Fruit fly (Drosophila melanogaster): Measurements from ENCODE around the gene pad.

Gene pad

DNA sequence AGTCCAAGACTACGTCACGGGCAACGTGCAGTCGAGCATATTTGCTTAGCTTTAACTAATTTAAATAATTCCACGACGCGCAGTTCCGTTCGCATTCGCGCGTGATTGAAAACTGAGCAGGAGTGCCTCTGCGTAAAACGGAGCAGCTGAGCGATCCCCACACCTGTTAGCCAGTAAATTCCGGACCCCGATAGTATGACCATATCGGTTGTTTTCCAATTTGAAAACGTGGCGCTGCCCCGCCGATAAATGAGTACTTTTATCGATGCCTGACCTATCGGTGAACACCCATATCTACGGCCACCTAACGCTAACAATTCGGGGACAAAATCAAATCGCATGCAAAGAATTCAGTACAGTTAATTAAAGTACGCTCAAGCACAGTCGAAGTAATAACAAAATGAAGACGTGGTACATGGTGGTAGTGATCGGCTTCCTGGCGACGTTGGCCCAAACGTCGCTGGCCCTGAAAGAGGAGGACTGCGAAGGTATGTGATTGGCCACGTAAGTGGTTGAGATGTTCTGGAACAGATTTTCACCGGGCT is 7.1 kb downstream of the pad start, which contains the start of the genes CG14879 and Manf (continued):
- TF ChIP-seq Poxn (GFP tag; IDR thresholded peaks at IDR 0.05): no peak
- no peak for TF ChIP-seq chn (GFP tag; optimal IDR thresholded peaks at IDR 0.05)
- peak; percentile 8 for TF ChIP-seq CG17385 (GFP tag; optimal IDR thresholded peaks at IDR 0.05)
- peak; percentile 89 for TF ChIP-seq Sry-δ (GFP tag; optimal IDR thresholded peaks at IDR 0.05)
- TF ChIP-seq abd-A (tag; optimal IDR thresholded peaks at IDR 0.05): no peak
- peak; percentile 84 for TF ChIP-seq Med (GFP tag)
- no peak for TF ChIP-seq ap (GFP tag; IDR thresholded peaks at IDR 0.05)
- no peak for TF ChIP-seq Hand (GFP tag; optimal IDR thresholded peaks at IDR 0.05)
- no peak for TF ChIP-seq CG6765 (GFP tag; optimal IDR thresholded peaks at IDR 0.05)
- peak; percentile 16 for TF ChIP-seq CG12391 (tag; optimal IDR thresholded peaks at IDR 0.05)
- no peak for TF ChIP-seq Fer3 (tag; optimal IDR thresholded peaks at IDR 0.05)
- no peak for TF ChIP-seq CG18619 (GFP tag; optimal IDR thresholded peaks at IDR 0.05)
- TF ChIP-seq gt (GFP tag; IDR thresholded peaks at IDR 0.05): no peak
- no peak for TF ChIP-seq emc (GFP tag; optimal IDR thresholded peaks at IDR 0.05)
- no peak for TF ChIP-seq CG8089 (GFP tag; optimal IDR thresholded peaks at IDR 0.05)
- no peak for TF ChIP-seq CG9215 (GFP tag; IDR thresholded peaks at IDR 0.05)
- peak; percentile 99 for TF ChIP-seq sd (tag; optimal IDR thresholded peaks at IDR 0.05)
- TF ChIP-seq dm (GFP tag; optimal IDR thresholded peaks at IDR 0.05): peak; percentile 35
- TF ChIP-seq C15 (GFP tag; IDR thresholded peaks at IDR 0.05): no peak
- no peak for TF ChIP-seq NfI (GFP tag; optimal IDR thresholded peaks at IDR 0.05)
- no peak for TF ChIP-seq Dbx (GFP tag; IDR thresholded peaks at IDR 0.05)
- TF ChIP-seq mam (GFP tag; optimal IDR thresholded peaks at IDR 0.05): no peak
- no peak for TF ChIP-seq pita (GFP tag; optimal IDR thresholded peaks at IDR 0.05)
- TF ChIP-seq ci (GFP tag; IDR thresholded peaks at IDR 0.05): peak; percentile 61; the same call in 1 of the 3 replicates
- no peak for TF ChIP-seq croc (GFP tag; conservative IDR thresholded peaks at IDR 0.05)
- no peak for TF ChIP-seq fd102C (GFP tag; optimal IDR thresholded peaks at IDR 0.05)
- TF ChIP-seq MBD-R2 (GFP tag; IDR thresholded peaks at IDR 0.05): peak; percentile 51
- TF ChIP-seq nerfin-2 (GFP tag; IDR thresholded peaks at IDR 0.05; ENCODE audit: partially characterized antibody): no peak
- no peak for TF ChIP-seq hth (optimal IDR thresholded peaks at IDR 0.05)
- TF ChIP-seq CG9437 (GFP tag; optimal IDR thresholded peaks at IDR 0.05): peak; percentile 6
- peak; percentile 0 for TF ChIP-seq CG8924 (tag; optimal IDR thresholded peaks at IDR 0.05)
- peak; percentile 38 for TF ChIP-seq CTCF (GFP tag; optimal IDR thresholded peaks at IDR 0.05)
- no peak for TF ChIP-seq corto (GFP tag; optimal IDR thresholded peaks at IDR 0.05)
- peak in 1 of 2 experiments; percentile 1 for TF ChIP-seq Trl (optimal IDR thresholded peaks at IDR 0.05)
- no peak for TF ChIP-seq Trl (GFP tag; optimal IDR thresholded peaks at IDR 0.05)
- TF ChIP-seq dysf (GFP tag; IDR thresholded peaks at IDR 0.05): no peak
- TF ChIP-seq Fer2 (tag; optimal IDR thresholded peaks at IDR 0.05): no peak
- TF ChIP-seq bowl (GFP tag; IDR thresholded peaks at IDR 0.05): no peak
- TF ChIP-seq CG4854 (GFP tag; optimal IDR thresholded peaks at IDR 0.05): no peak
- TF ChIP-seq fd3F (GFP tag; optimal IDR thresholded peaks at IDR 0.05): no peak
- TF ChIP-seq Antp (GFP tag; optimal IDR thresholded peaks at IDR 0.05): no peak
- no peak for TF ChIP-seq Bdp1 (GFP tag; optimal IDR thresholded peaks at IDR 0.05)
- TF ChIP-seq D19B (GFP tag; optimal IDR thresholded peaks at IDR 0.05): no peak
- TF ChIP-seq CG7372 (GFP tag; IDR thresholded peaks at IDR 0.05): no peak
- peak; percentile 30; the same call in 1 of the 2 replicates for TF ChIP-seq rib (GFP tag; IDR thresholded peaks at IDR 0.05)
- no peak for TF ChIP-seq Lhr (GFP tag; optimal IDR thresholded peaks at IDR 0.05)
- no peak for TF ChIP-seq al (GFP tag; IDR thresholded peaks at IDR 0.05)
- TF ChIP-seq kay (GFP tag; optimal IDR thresholded peaks at IDR 0.05): no peak
- TF ChIP-seq BtbVII (GFP tag; optimal IDR thresholded peaks at IDR 0.05): no peak
- TF ChIP-seq CG14965 (GFP tag; optimal IDR thresholded peaks at IDR 0.05; ENCODE audit: borderline replicate concordance): no peak
- TF ChIP-seq CG6654 (GFP tag; optimal IDR thresholded peaks at IDR 0.05): no peak
- TF ChIP-seq odd (GFP tag; optimal IDR thresholded peaks at IDR 0.05): no peak
- TF ChIP-seq ewg (GFP tag; optimal IDR thresholded peaks at IDR 0.05): no peak
